Worm (Caenorhabditis elegans) whole organism, midembryonic: ENCODE results near the gene ZK563.7.

Experiments
- T22C8.4 ChIP-seq: fragments of 200-800 bp; sonication (Bioruptor generic); IDR thresholded peaks from 2 replicates; pipeline ENCODE4 v1.3.6; 2022; ENCODE audit warnings: missing genetic modification characterization, missing compliant biosample characterization
- cog-1 ChIP-seq: sonication (generic microtip); optimal IDR thresholded peaks from 2 replicates; lab custom pipeline; 2016; ENCODE audit warnings: missing genetic modification characterization, missing compliant biosample characterization
- flt-1 ChIP-seq: fragments of 200-800 bp; sonication (Bioruptor generic); IDR thresholded peaks from 2 replicates; pipeline ENCODE4 v1.3.6; 2022; ENCODE audit warnings: missing genetic modification characterization, missing compliant biosample characterization
- klf-2 ChIP-seq: fragments of 200-800 bp; sonication (Bioruptor generic); conservative IDR thresholded peaks from 2 replicates; pipeline ENCODE4 v1.3.6; 2022; ENCODE audit warnings: missing genetic modification reagents, missing genetic modification characterization, missing compliant biosample characterization
- med-1 ChIP-seq: sonication (generic microtip); optimal IDR thresholded peaks from 2 replicates; lab custom pipeline; 2017; ENCODE audit warnings: missing genetic modification characterization, mild to moderate bottlenecking, missing compliant biosample characterization, antibody characterized with exemption, missing genetic modification reagents; ENCODE audit not compliant: insufficient read depth
- ref-1 ChIP-seq: fragments of 200-800 bp; sonication (Bioruptor generic); conservative IDR thresholded peaks from 2 replicates; pipeline ENCODE4 v1.3.6; 2022; ENCODE audit warnings: missing genetic modification reagents, missing genetic modification characterization, missing compliant biosample characterization
- tab-1 ChIP-seq: fragments of 200-800 bp; sonication (Bioruptor generic); IDR thresholded peaks from 2 replicates; pipeline ENCODE4 v1.3.6; 2022; ENCODE audit warnings: missing genetic modification characterization, missing compliant biosample characterization
- ztf-23 ChIP-seq: fragments of 200-800 bp; sonication (Bioruptor generic); IDR thresholded peaks from 2 replicates; pipeline ENCODE4 v1.3.6; 2022; ENCODE audit warnings: missing genetic modification reagents, missing genetic modification characterization, missing compliant biosample characterization
- ztf-29 ChIP-seq: fragments of 200-800 bp; sonication (Bioruptor generic); IDR thresholded peaks from 2 replicates; pipeline ENCODE4 v1.3.6; 2022; ENCODE audit warnings: missing genetic modification reagents, missing genetic modification characterization, missing compliant biosample characterization

ZK563.7 gene

ce11 chrX:3400387-3400786 is 20.1 kb downstream of the ZK563.7 start:
- TF ChIP-seq ztf-29 (GFP tag; lab: Robert Waterston, UW) (no peak), flt-1 (GFP tag; lab: Robert Waterston, UW) (no peak), med-1 (GFP tag; lab: Kevin White, UChicago) (no peak), ref-1 (no peak), tab-1 (no peak), cog-1 (tag; lab: Kevin White, UChicago) (no peak), T22C8.4 (GFP tag; lab: Robert Waterston, UW) (no peak), ztf-23 (GFP tag; lab: Robert Waterston, UW) (no peak), klf-2 (GFP tag; lab: Robert Waterston, UW) (no peak)

- no peak for TF ChIP-seq cog-1 (tag; lab: Kevin White, UChicago)
- no peak for TF ChIP-seq ztf-23 (GFP tag; lab: Robert Waterston, UW)
- TF ChIP-seq ref-1, result no peak
- no peak for TF ChIP-seq flt-1 (GFP tag; lab: Robert Waterston, UW)
- no peak for TF ChIP-seq med-1 (GFP tag; lab: Kevin White, UChicago)
- no peak for TF ChIP-seq T22C8.4 (GFP tag; lab: Robert Waterston, UW)
- TF ChIP-seq klf-2 (GFP tag; lab: Robert Waterston, UW), result no peak
- no peak for TF ChIP-seq tab-1
- no peak for TF ChIP-seq ztf-29 (GFP tag; lab: Robert Waterston, UW)
These were observed 21.4 kb downstream of the ZK563.7 start, which contains the start of gene C04F6.9 for ce11 chrX:3401701-3402100. C04F6.9 (plus strand) TSS chrX:3402001.

- TF ChIP-seq flt-1 (GFP tag; lab: Robert Waterston, UW) (no peak), T22C8.4 (GFP tag; lab: Robert Waterston, UW) (no peak)
These were observed 22.9 kb downstream of the ZK563.7 start, which contains the start of gene vit-5 for ce11 chrX:3403195-3403594. vit-5 (plus strand) TSS chrX:3403471.

ce11 chrX:3408717-3409303 is 28.5 kb downstream of the ZK563.7 start:
- TF ChIP-seq ztf-29 (GFP tag; lab: Robert Waterston, UW), result no peak
- TF ChIP-seq ztf-23 (GFP tag; lab: Robert Waterston, UW), result no peak

ce11 chrX:3411565-3412022 is 31.3 kb downstream of the ZK563.7 start, which contains the start of gene unc-78:
unc-78 (minus strand) TSS chrX:3411615.
- TF ChIP-seq flt-1 (GFP tag; lab: Robert Waterston, UW), result no peak
- no peak for TF ChIP-seq T22C8.4 (GFP tag; lab: Robert Waterston, UW)
- no peak for TF ChIP-seq tab-1
- TF ChIP-seq ref-1, result no peak
- TF ChIP-seq cog-1 (tag; lab: Kevin White, UChicago), result no peak
- TF ChIP-seq ztf-23 (GFP tag; lab: Robert Waterston, UW), result no peak
- no peak for TF ChIP-seq ztf-29 (GFP tag; lab: Robert Waterston, UW)
- no peak for TF ChIP-seq med-1 (GFP tag; lab: Kevin White, UChicago)
- TF ChIP-seq klf-2 (GFP tag; lab: Robert Waterston, UW), result no peak

ce11 chrX:3414660-3415144 is 34.4 kb downstream of the ZK563.7 start, which contains the start of gene dhs-27:
dhs-27 (minus strand) TSS chrX:3414710.
- TF ChIP-seq flt-1 (GFP tag; lab: Robert Waterston, UW), result no peak
- TF ChIP-seq klf-2 (GFP tag; lab: Robert Waterston, UW), result no peak
- no peak for TF ChIP-seq tab-1
- no peak for TF ChIP-seq ztf-23 (GFP tag; lab: Robert Waterston, UW)
- TF ChIP-seq ztf-29 (GFP tag; lab: Robert Waterston, UW), result no peak
- TF ChIP-seq med-1 (GFP tag; lab: Kevin White, UChicago), result no peak
- no peak for TF ChIP-seq T22C8.4 (GFP tag; lab: Robert Waterston, UW)
- no peak for TF ChIP-seq cog-1 (tag; lab: Kevin White, UChicago)

ce11 chrX:3416063-3416462 is 35.8 kb downstream of the ZK563.7 start:
- TF ChIP-seq med-1 (GFP tag; lab: Kevin White, UChicago) (no peak), ref-1 (no peak), cog-1 (tag; lab: Kevin White, UChicago) (no peak), flt-1 (GFP tag; lab: Robert Waterston, UW) (no peak), ztf-23 (GFP tag; lab: Robert Waterston, UW) (no peak)

- TF ChIP-seq klf-2 (GFP tag; lab: Robert Waterston, UW) (no peak), cog-1 (tag; lab: Kevin White, UChicago) (no peak), T22C8.4 (GFP tag; lab: Robert Waterston, UW) (no peak), tab-1 (no peak), med-1 (GFP tag; lab: Kevin White, UChicago) (no peak), ztf-23 (GFP tag; lab: Robert Waterston, UW) (no peak), ztf-29 (GFP tag; lab: Robert Waterston, UW) (no peak), flt-1 (GFP tag; lab: Robert Waterston, UW) (no peak)
These were observed 38.8 kb downstream of the ZK563.7 start, which contains the start of gene C04F6.7 for ce11 chrX:3419084-3419483. C04F6.7 (minus strand) TSS chrX:3419184.

ce11 chrX:3424516-3424915 is 44.2 kb downstream of the ZK563.7 start, which contains the start of gene ZK813.6:
ZK813.6 (plus strand) TSS chrX:3424816.
- TF ChIP-seq ztf-23 (GFP tag; lab: Robert Waterston, UW) (no peak), tab-1 (no peak), ztf-29 (GFP tag; lab: Robert Waterston, UW) (no peak), klf-2 (GFP tag; lab: Robert Waterston, UW) (no peak), flt-1 (GFP tag; lab: Robert Waterston, UW) (no peak), ref-1 (no peak), cog-1 (tag; lab: Kevin White, UChicago) (no peak), med-1 (GFP tag; lab: Kevin White, UChicago) (no peak), T22C8.4 (GFP tag; lab: Robert Waterston, UW) (no peak)
